Fruit fly (Drosophila melanogaster) whole organism, embryonic: ENCODE measurements around the gene CG12078.
A peak's percentile ranks its signal among the peaks of the same experiment; 100 is the strongest.

Experiments
- ATbp ChIP-seq: fragments of 200-800 bp; sonication (Bioruptor generic); optimal IDR thresholded peaks from 2 replicates; lab custom pipeline; 2017; ENCODE audit warnings: missing biosample characterization, mild to moderate bottlenecking, missing genetic modification characterization, missing genetic modification reagents
- CG10366 ChIP-seq: fragments of 200-800 bp; sonication (Bioruptor generic); IDR thresholded peaks from 2 replicates; pipeline ENCODE4 v1.3.6; 2022; ENCODE audit warnings: missing biosample characterization, missing genetic modification characterization
- CG10979 ChIP-seq: fragments of 200-800 bp; sonication (Bioruptor generic); optimal IDR thresholded peaks from 2 replicates; lab custom pipeline; 2018; ENCODE audit warnings: missing biosample characterization, mild to moderate bottlenecking, missing genetic modification characterization, moderate library complexity
- CG13287 ChIP-seq: fragments of 200-800 bp; sonication (Bioruptor generic); IDR thresholded peaks from 2 replicates; pipeline ENCODE4 v1.3.6; 2022; ENCODE audit warnings: missing biosample characterization, missing genetic modification characterization; ENCODE audit not compliant: partially characterized antibody
- CG14050 ChIP-seq: fragments of 200-800 bp; sonication (Bioruptor generic); IDR thresholded peaks from 3 replicates; pipeline ENCODE4 v1.3.6; 2022; ENCODE audit warnings: missing biosample characterization, missing genetic modification characterization
- CG14441 ChIP-seq: fragments of 200-800 bp; sonication (Bioruptor generic); IDR thresholded peaks from 2 replicates; pipeline ENCODE4 v1.3.6; 2022; ENCODE audit warnings: missing biosample characterization, missing genetic modification characterization
- CG14667 ChIP-seq: fragments of 200-800 bp; sonication (Bioruptor generic); IDR thresholded peaks from 2 replicates; pipeline ENCODE4 v1.3.6; 2022; ENCODE audit warnings: missing biosample characterization, missing genetic modification characterization
- CG15011 ChIP-seq: fragments of 200-800 bp; sonication (Bioruptor generic); optimal IDR thresholded peaks from 3 replicates; lab custom pipeline; 2018; ENCODE audit warnings: missing biosample characterization, mild to moderate bottlenecking, missing genetic modification characterization
- CG17829 ChIP-seq: fragments of 200-800 bp; optimal IDR thresholded peaks from 2 replicates; lab custom pipeline; 2019; ENCODE audit warnings: missing biosample characterization, mild to moderate bottlenecking, missing genetic modification characterization, moderate library complexity
- CG18262 ChIP-seq: fragments of 200-800 bp; optimal IDR thresholded peaks from 3 replicates; lab custom pipeline; 2019; ENCODE audit warnings: missing biosample characterization, mild to moderate bottlenecking, missing genetic modification characterization, moderate library complexity
- CG2129 ChIP-seq: fragments of 200-800 bp; sonication (Bioruptor generic); IDR thresholded peaks from 2 replicates; pipeline ENCODE4 v1.3.6; 2022; ENCODE audit warnings: missing biosample characterization, missing genetic modification characterization; ENCODE audit not compliant: partially characterized antibody
- CG2712 ChIP-seq: fragments of 200-800 bp; optimal IDR thresholded peaks from 3 replicates; lab custom pipeline; 2019; ENCODE audit warnings: missing biosample characterization, mild to moderate bottlenecking, missing genetic modification characterization, moderate library complexity
- CG30431 ChIP-seq: fragments of 200-800 bp; sonication (Bioruptor generic); optimal IDR thresholded peaks from 2 replicates; lab custom pipeline; 2017; ENCODE audit warnings: missing biosample characterization, missing genetic modification characterization
- CG31388 ChIP-seq: fragments of 200-800 bp; sonication (Bioruptor generic); optimal IDR thresholded peaks from 2 replicates; lab custom pipeline; 2016; ENCODE audit warnings: missing biosample characterization, missing genetic modification characterization
- CG3163 ChIP-seq: fragments of 200-800 bp; sonication (Bioruptor generic); optimal IDR thresholded peaks from 3 replicates; lab custom pipeline; 2016; ENCODE audit warnings: missing biosample characterization, missing genetic modification characterization
- CG4328 ChIP-seq: fragments of 200-800 bp; sonication (Bioruptor generic); optimal IDR thresholded peaks from 3 replicates; lab custom pipeline; 2017; ENCODE audit warnings: missing biosample characterization, missing genetic modification reagents, missing genetic modification characterization
- CG4360 ChIP-seq: fragments of 200-800 bp; sonication (Bioruptor generic); IDR thresholded peaks from 2 replicates; pipeline ENCODE4 v1.3.6; 2022; ENCODE audit warnings: missing biosample characterization, missing genetic modification characterization
- CG8924 ChIP-seq: fragments of 200-800 bp; optimal IDR thresholded peaks from 3 replicates; lab custom pipeline; 2019; ENCODE audit warnings: missing biosample characterization, mild to moderate bottlenecking, missing genetic modification characterization, moderate library complexity
- D ChIP-seq, 2 experiments: fragments of 200-800 bp in 1 of 2; fragments of >200 bp in 1 of 2; sonication (Bioruptor generic) in 1 of 2; optimal IDR thresholded peaks; 2 replicates in 1 of 2; 3 replicates in 1 of 2; lab custom pipeline; 2017; ENCODE audit warnings: mild to moderate bottlenecking in 1 of 2, missing biosample characterization in 1 of 2, missing genetic modification characterization in 1 of 2, missing genetic modification reagents in 1 of 2
- Drgx ChIP-seq: fragments of 200-800 bp; sonication (Bioruptor generic); IDR thresholded peaks from 2 replicates; pipeline ENCODE4 v1.3.6; 2022; ENCODE audit warnings: missing biosample characterization, missing genetic modification characterization
- Eip74EF ChIP-seq, 2 experiments: fragments of 200-800 bp in 1 of 2; fragments of >200 bp in 1 of 2; sonication (Bioruptor generic) in 1 of 2; optimal IDR thresholded peaks; 2 replicates each; lab custom pipeline; 2017 to 2019; ENCODE audit warnings: missing biosample characterization in 2 of 2, missing genetic modification characterization in 2 of 2, mild to moderate bottlenecking in 1 of 2, moderate library complexity in 1 of 2
- Elba2 ChIP-seq: fragments of 200-800 bp; sonication (Bioruptor generic); optimal IDR thresholded peaks from 3 replicates; lab custom pipeline; 2016; ENCODE audit warnings: missing biosample characterization, missing genetic modification characterization
- H2.0 ChIP-seq: fragments of 200-800 bp; sonication (Bioruptor generic); IDR thresholded peaks from 2 replicates; pipeline ENCODE4 v1.3.6; 2022; ENCODE audit warnings: missing biosample characterization, missing genetic modification characterization
- HLH4C ChIP-seq: fragments of 200-800 bp; sonication (Bioruptor generic); IDR thresholded peaks from 3 replicates; pipeline ENCODE4 v1.3.6; 2022; ENCODE audit warnings: missing biosample characterization, missing genetic modification characterization; ENCODE audit not compliant: partially characterized antibody
- Hey ChIP-seq: fragments of 200-800 bp; sonication (Bioruptor generic); optimal IDR thresholded peaks from 3 replicates; lab custom pipeline; 2018; ENCODE audit warnings: missing biosample characterization, mild to moderate bottlenecking, missing genetic modification characterization
- Hmr ChIP-seq: fragments of 200-800 bp; sonication (Bioruptor generic); optimal IDR thresholded peaks from 3 replicates; lab custom pipeline; 2017; ENCODE audit warnings: mild to moderate bottlenecking, missing biosample characterization, missing genetic modification reagents, missing genetic modification characterization
- Lpt ChIP-seq: fragments of >200 bp; optimal IDR thresholded peaks from 2 replicates; lab custom pipeline; 2018; ENCODE audit warnings: missing biosample characterization, missing genetic modification characterization
- Tbp ChIP-seq: fragments of >200 bp; optimal IDR thresholded peaks from 2 replicates; lab custom pipeline; 2018; ENCODE audit warnings: missing biosample characterization, missing genetic modification characterization
- ac ChIP-seq: fragments of 200-800 bp; sonication (Bioruptor generic); optimal IDR thresholded peaks from 3 replicates; lab custom pipeline; 2017; ENCODE audit warnings: missing biosample characterization, mild to moderate bottlenecking, missing genetic modification characterization
- ap ChIP-seq: fragments of 200-800 bp; sonication (Bioruptor generic); IDR thresholded peaks from 2 replicates; pipeline ENCODE4 v1.3.6; 2022; ENCODE audit warnings: missing biosample characterization, missing genetic modification characterization
- ash1 ChIP-seq: fragments of 200-800 bp; sonication (Bioruptor generic); optimal IDR thresholded peaks from 2 replicates; lab custom pipeline; 2018; ENCODE audit warnings: missing biosample characterization, mild to moderate bottlenecking, missing genetic modification characterization
- br ChIP-seq: fragments of >200 bp; optimal IDR thresholded peaks from 2 replicates; lab custom pipeline; 2017
- cas ChIP-seq: fragments of 200-800 bp; sonication (Bioruptor generic); IDR thresholded peaks from 2 replicates; pipeline ENCODE4 v1.3.6; 2022; ENCODE audit warnings: missing biosample characterization, missing genetic modification characterization
- ci ChIP-seq: fragments of 200-800 bp; sonication (Bioruptor generic); IDR thresholded peaks from 3 replicates; pipeline ENCODE4 v1.3.6; 2022; ENCODE audit warnings: missing biosample characterization, missing genetic modification characterization
- crol ChIP-seq: fragments of 200-800 bp; sonication (Bioruptor generic); IDR thresholded peaks from 2 replicates; pipeline ENCODE4 v1.3.6; 2022; ENCODE audit warnings: missing biosample characterization, missing genetic modification characterization
- dmrt11E ChIP-seq: fragments of 200-800 bp; sonication (Bioruptor generic); optimal IDR thresholded peaks from 3 replicates; lab custom pipeline; 2018; ENCODE audit warnings: missing biosample characterization, mild to moderate bottlenecking, missing genetic modification characterization, moderate library complexity
- h ChIP-seq: fragments of >200 bp; optimal IDR thresholded peaks from 2 replicates; lab custom pipeline; 2017
- her ChIP-seq: fragments of 200-800 bp; sonication (Bioruptor generic); optimal IDR thresholded peaks from 2 replicates; lab custom pipeline; 2016; ENCODE audit warnings: missing biosample characterization, missing genetic modification characterization
- hkb ChIP-seq, 2 experiments: fragments of 200-800 bp in 1 of 2; fragments of >200 bp in 1 of 2; sonication (Bioruptor generic) in 1 of 2; IDR thresholded peaks in 1 of 2; optimal IDR thresholded peaks in 1 of 2; 2 replicates each; pipeline versions ENCODE4 v1.3.6 to Lab custom; 2017 to 2022; ENCODE audit warnings: missing biosample characterization in 1 of 2, missing genetic modification characterization in 1 of 2
- pita ChIP-seq: fragments of 200-800 bp; sonication (Bioruptor generic); optimal IDR thresholded peaks from 2 replicates; lab custom pipeline; 2017; ENCODE audit warnings: missing biosample characterization, mild to moderate bottlenecking, missing genetic modification characterization
- prd ChIP-seq, 3 experiments: fragments of >200 bp in 2 of 3; fragments of 200-800 bp in 1 of 3; sonication (Bioruptor generic) in 1 of 3; optimal IDR thresholded peaks in 2 of 3; IDR thresholded peaks in 1 of 3; 2 replicates in 2 of 3; 3 replicates in 1 of 3; pipeline versions ENCODE4 v1.3.6 to Lab custom; 2017 to 2022; ENCODE audit warnings: missing biosample characterization in 1 of 3, missing genetic modification characterization in 1 of 3
- pros ChIP-seq: fragments of 200-800 bp; sonication (Bioruptor generic); optimal IDR thresholded peaks from 3 replicates; lab custom pipeline; 2019; ENCODE audit warnings: missing biosample characterization, mild to moderate bottlenecking, missing genetic modification characterization, moderate library complexity
- salm ChIP-seq: fragments of 200-800 bp; sonication (Bioruptor generic); optimal IDR thresholded peaks from 2 replicates; lab custom pipeline; 2018; ENCODE audit warnings: missing biosample characterization, mild to moderate bottlenecking, missing genetic modification characterization
- schlank ChIP-seq: fragments of 200-800 bp; sonication (Bioruptor generic); optimal IDR thresholded peaks from 2 replicates; lab custom pipeline; 2018; ENCODE audit warnings: missing biosample characterization, mild to moderate bottlenecking, missing genetic modification characterization
- seq ChIP-seq: fragments of 200-800 bp; sonication (Bioruptor generic); IDR thresholded peaks from 2 replicates; pipeline ENCODE4 v1.3.6; 2022; ENCODE audit warnings: missing biosample characterization, missing genetic modification characterization
- tio ChIP-seq: fragments of 200-800 bp; sonication (Bioruptor generic); optimal IDR thresholded peaks from 2 replicates; lab custom pipeline; 2017; ENCODE audit warnings: missing biosample characterization, missing genetic modification characterization, inconsistent platforms
- zen2 ChIP-seq: fragments of 200-800 bp; sonication (Bioruptor generic); IDR thresholded peaks from 3 replicates; pipeline ENCODE4 v1.3.6; 2022; ENCODE audit warnings: missing biosample characterization, missing genetic modification characterization; ENCODE audit not compliant: partially characterized antibody

The CG12078 gene

DNA sequence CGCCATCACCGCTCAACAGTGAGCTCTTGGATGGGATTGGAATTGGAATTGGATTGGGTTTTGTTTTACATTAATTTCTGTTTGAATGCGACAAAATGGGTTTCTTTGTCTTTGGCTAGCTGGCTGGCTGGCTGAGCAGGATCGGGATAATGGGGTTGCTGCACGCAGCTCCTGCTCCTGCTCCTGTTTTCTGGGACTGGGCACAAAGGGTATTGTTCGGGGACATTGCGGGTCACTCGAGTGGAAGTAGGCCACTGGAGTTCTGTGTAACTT lies 2.8 kb downstream of the CG12078 start (continued):
- no peak for TF ChIP-seq Hmr (GFP tag; lab: Kevin White, UChicago)
- no peak for TF ChIP-seq CG15011 (GFP tag; lab: Kevin White, UChicago)
- no peak for TF ChIP-seq zen2 (GFP tag; lab: Robert Waterston, UW)
- no peak for TF ChIP-seq D (optimal IDR thresholded peaks at IDR 0.05; lab: Kevin White, UChicago)
- TF ChIP-seq D (GFP tag; optimal IDR thresholded peaks at IDR 0.05; lab: Kevin White, UChicago): no peak
- no peak for TF ChIP-seq ci (GFP tag; lab: Robert Waterston, UW)
- TF ChIP-seq Hey (tag; lab: Kevin White, UChicago): no peak
- no peak for TF ChIP-seq CG13287 (GFP tag; lab: Robert Waterston, UW)
- peak; percentile 66; the same call in 1 of the 2 replicates for TF ChIP-seq crol (GFP tag; lab: Robert Waterston, UW)
- TF ChIP-seq CG31388 (GFP tag; lab: Kevin White, UChicago): no peak

dm6 chr3L:3240597-3241367 lies 3.3 kb downstream of the CG12078 start:
- TF ChIP-seq CG2129 (no peak), pros (GFP tag; lab: Kevin White, UChicago) (no peak), crol (GFP tag; lab: Robert Waterston, UW) (peak; percentile 70), CG14441 (GFP tag; lab: Robert Waterston, UW) (peak; percentile 18; the same call in 1 of the 2 replicates), CG30431 (GFP tag; lab: Kevin White, UChicago) (no peak), ap (GFP tag; lab: Robert Waterston, UW) (no peak), tio (GFP tag; lab: Kevin White, UChicago) (no peak), CG10366 (peak; percentile 41; the same call in 1 of the 2 replicates), CG18262 (tag; lab: Kevin White, UChicago) (peak; percentile 45), hkb (optimal IDR thresholded peaks at IDR 0.05; lab: Kevin White, UChicago) (no peak), hkb (GFP tag; IDR thresholded peaks at IDR 0.05; lab: Robert Waterston, UW) (0 out of 2 replicates have a peak, but pooled peaks have one; percentile 19), pita (GFP tag; lab: Kevin White, UChicago) (no peak), Lpt (GFP tag; lab: Kevin White, UChicago) (no peak), Elba2 (GFP tag; lab: Kevin White, UChicago) (no peak), CG4360 (GFP tag; lab: Robert Waterston, UW) (no peak), Eip74EF (GFP tag; optimal IDR thresholded peaks at IDR 0.05; lab: Kevin White, UChicago) (peak in 1 of 2 experiments; percentile 34), schlank (tag; lab: Kevin White, UChicago) (no peak), h (lab: Kevin White, UChicago) (no peak), CG3163 (GFP tag; lab: Kevin White, UChicago) (no peak), ATbp (GFP tag; lab: Kevin White, UChicago) (peak; percentile 21), CG2712 (tag; lab: Kevin White, UChicago) (peak; percentile 53), CG8924 (tag; lab: Kevin White, UChicago) (peak; percentile 25), CG10979 (peak; percentile 34), CG17829 (tag; lab: Kevin White, UChicago) (peak; percentile 11), seq (GFP tag; lab: Robert Waterston, UW) (0 out of 2 replicates have a peak, but pooled peaks have one; percentile 30), ash1 (GFP tag; lab: Kevin White, UChicago) (no peak), CG4328 (GFP tag; lab: Kevin White, UChicago) (no peak), Drgx (GFP tag; lab: Robert Waterston, UW) (peak; percentile 84), CG14667 (GFP tag; lab: Robert Waterston, UW) (no peak), Tbp (GFP tag; lab: Kevin White, UChicago) (no peak), H2.0 (GFP tag; lab: Robert Waterston, UW) (no peak), CG14050 (GFP tag; lab: Robert Waterston, UW) (no peak), br (no peak), salm (tag; lab: Kevin White, UChicago) (no peak), HLH4C (GFP tag; lab: Robert Waterston, UW) (no peak), ac (GFP tag; lab: Kevin White, UChicago) (no peak), dmrt11E (tag; lab: Kevin White, UChicago) (peak; percentile 55), prd (optimal IDR thresholded peaks at IDR 0.05; lab: Kevin White, UChicago) (no peak), prd (GFP tag; IDR thresholded peaks at IDR 0.05; lab: Robert Waterston, UW) (no peak), her (GFP tag; lab: Kevin White, UChicago) (no peak), cas (no peak)
